Fruit fly (Drosophila melanogaster): ENCODE data around the gene msl-2.

- TF ChIP-seq ERR (GFP tag; optimal IDR thresholded peaks at IDR 0.05) (no peak), da (GFP tag; optimal IDR thresholded peaks at IDR 0.05) (no peak), shn (GFP tag; optimal IDR thresholded peaks at IDR 0.05) (no peak), CG10979 (tag; optimal IDR thresholded peaks at IDR 0.05) (peak; percentile 57), h (optimal IDR thresholded peaks at IDR 0.05) (no peak), CG7987 (GFP tag; optimal IDR thresholded peaks at IDR 0.05) (no peak), CG13624 (GFP tag; optimal IDR thresholded peaks at IDR 0.05) (no peak)
These were observed 30.8 kb downstream of the msl-2 start for dm6 chr2L:3435086-3435485.
